Worm (Caenorhabditis elegans) whole organism, L3 larva: ENCODE results near the gene T19H12.15.

Experiments used
- ama-1 ChIP-seq: fragments of 150-350 bp; optimal IDR thresholded peaks from 2 replicates; lab custom pipeline; 2018
- egl-27 ChIP-seq: sonication (generic microtip); optimal IDR thresholded peaks from 4 replicates; lab custom pipeline; 2017; ENCODE audit warnings: missing biosample characterization, missing genetic modification reagents, missing genetic modification characterization

DNA sequence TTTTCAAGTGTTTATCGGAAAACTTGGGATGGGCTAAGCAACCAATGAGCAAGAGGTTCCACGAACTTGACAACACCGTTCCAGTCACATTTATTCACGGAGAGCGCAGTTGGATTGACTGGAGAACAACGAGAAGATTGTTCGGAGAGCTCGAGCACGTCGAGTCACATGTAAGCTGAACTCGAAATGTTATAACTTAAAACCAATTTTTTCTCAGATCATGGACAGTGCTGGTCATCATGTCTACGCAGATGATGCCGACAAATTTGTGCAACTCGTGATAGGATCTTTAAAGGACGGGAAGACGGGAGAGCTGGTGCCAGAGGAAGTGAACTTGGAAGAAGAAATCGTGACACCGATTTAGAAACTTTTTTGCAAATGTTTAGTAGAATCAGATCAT, 32.6 kb downstream of the T19H12.15 start:
- TF ChIP-seq egl-27 (no peak), ama-1 (no peak)
